Fruit fly (Drosophila melanogaster): ENCODE results near the gene CG10973.

CG10973 gene

dm6 chr3L:12734550-12735012, 20.0 kb downstream of the CG10973 start, which contains the start of the genes SmD1 and Ptp69D (continued):
- TF ChIP-seq ERR (GFP tag; optimal IDR thresholded peaks at IDR 0.05) (no peak), CG8359 (GFP tag; optimal IDR thresholded peaks at IDR 0.05; ENCODE audit: borderline replicate concordance) (no peak), CG10274 (GFP tag; optimal IDR thresholded peaks at IDR 0.05) (no peak), odd (GFP tag; optimal IDR thresholded peaks at IDR 0.05) (no peak), nau (GFP tag; optimal IDR thresholded peaks at IDR 0.05) (no peak), fu2 (GFP tag; optimal IDR thresholded peaks at IDR 0.05) (no peak), Ada2b (GFP tag; IDR thresholded peaks at IDR 0.05) (no peak), CG8944 (GFP tag; optimal IDR thresholded peaks at IDR 0.05) (no peak), Rx (GFP tag; IDR thresholded peaks at IDR 0.05) (no peak), CG17568 (GFP tag; optimal IDR thresholded peaks at IDR 0.05) (no peak), Pdp1 (GFP tag; optimal IDR thresholded peaks at IDR 0.05) (no peak), dpn (GFP tag; optimal IDR thresholded peaks at IDR 0.05) (no peak), Dref (GFP tag; IDR thresholded peaks at IDR 0.05) (peak; percentile 72), CG1792 (GFP tag; optimal IDR thresholded peaks at IDR 0.05) (no peak), D (optimal IDR thresholded peaks at IDR 0.05) (no peak), D (GFP tag; optimal IDR thresholded peaks at IDR 0.05) (no peak), Nf-YA (GFP tag; IDR thresholded peaks at IDR 0.05) (no peak), amos (GFP tag; IDR thresholded peaks at IDR 0.05; ENCODE audit: partially characterized antibody) (peak; percentile 77), CG30403 (GFP tag; optimal IDR thresholded peaks at IDR 0.05) (peak; percentile 3), tgo (GFP tag; IDR thresholded peaks at IDR 0.05) (no peak), HLHmδ (GFP tag; optimal IDR thresholded peaks at IDR 0.05) (no peak), ssp (GFP tag; IDR thresholded peaks at IDR 0.05) (peak; percentile 77), CG6689 (GFP tag; IDR thresholded peaks at IDR 0.05) (no peak), ap (GFP tag; IDR thresholded peaks at IDR 0.05) (no peak), ro (GFP tag; IDR thresholded peaks at IDR 0.05) (no peak), BtbVII (GFP tag; optimal IDR thresholded peaks at IDR 0.05) (no peak), CG2129 (GFP tag; IDR thresholded peaks at IDR 0.05; ENCODE audit: partially characterized antibody) (peak; percentile 54; the same call in 1 of the 2 replicates), CG17328 (GFP tag; IDR thresholded peaks at IDR 0.05) (no peak), Max (GFP tag; optimal IDR thresholded peaks at IDR 0.05) (peak; percentile 35), Hey (tag; optimal IDR thresholded peaks at IDR 0.05) (no peak), Hr78 (GFP tag; optimal IDR thresholded peaks at IDR 0.05) (no peak), usp (GFP tag; optimal IDR thresholded peaks at IDR 0.05) (no peak), CG10431 (GFP tag; optimal IDR thresholded peaks at IDR 0.05) (no peak), CG16863 (GFP tag; optimal IDR thresholded peaks at IDR 0.05) (no peak), Mrtf (GFP tag; IDR thresholded peaks at IDR 0.05) (no peak), CG4404 (GFP tag; IDR thresholded peaks at IDR 0.05) (no peak), CG3281 (GFP tag; optimal IDR thresholded peaks at IDR 0.05) (no peak), Opbp (GFP tag; IDR thresholded peaks at IDR 0.05; ENCODE audit: partially characterized antibody) (peak; percentile 70; the same call in 2 of the 3 replicates), E2f1 (GFP tag; IDR thresholded peaks at IDR 0.05) (no peak), CG3407 (GFP tag; optimal IDR thresholded peaks at IDR 0.05) (no peak), CG5180 (GFP tag; optimal IDR thresholded peaks at IDR 0.05) (no peak), CG1602 (GFP tag; optimal IDR thresholded peaks at IDR 0.05) (no peak), dmrt11E (tag; optimal IDR thresholded peaks at IDR 0.05) (peak; percentile 10), gsb-n (tag; optimal IDR thresholded peaks at IDR 0.05) (no peak), Meics (GFP tag; optimal IDR thresholded peaks at IDR 0.05) (no peak), Fer1 (GFP tag; optimal IDR thresholded peaks at IDR 0.05) (no peak), CG17802 (tag; optimal IDR thresholded peaks at IDR 0.05) (no peak), crc (GFP tag; optimal IDR thresholded peaks at IDR 0.05) (no peak), Rfx (GFP tag; IDR thresholded peaks at IDR 0.05) (no peak), CG10267 (tag; optimal IDR thresholded peaks at IDR 0.05) (peak; percentile 81), CG9797 (GFP tag; optimal IDR thresholded peaks at IDR 0.05) (peak; percentile 32)

All from whole organism, embryonic.